Fruit fly (Drosophila melanogaster) whole organism, embryonic: ENCODE measurements around the gene H2.0.

Experiments used
- CG1024 ChIP-seq: fragments of 200-800 bp; sonication (Bioruptor generic); IDR thresholded peaks from 2 replicates; pipeline ENCODE4 v1.3.6; 2022; ENCODE audit warnings: missing biosample characterization, missing genetic modification characterization
- CG10321 ChIP-seq: fragments of 200-800 bp; sonication (Bioruptor generic); IDR thresholded peaks from 2 replicates; pipeline ENCODE4 v1.3.6; 2022; ENCODE audit warnings: missing biosample characterization, missing genetic modification characterization
- CG10979 ChIP-seq: fragments of 200-800 bp; sonication (Bioruptor generic); optimal IDR thresholded peaks from 2 replicates; lab custom pipeline; 2018; ENCODE audit warnings: missing biosample characterization, mild to moderate bottlenecking, missing genetic modification characterization, moderate library complexity
- CG12104 ChIP-seq: fragments of 200-800 bp; sonication (Bioruptor generic); optimal IDR thresholded peaks from 3 replicates; lab custom pipeline; 2016; ENCODE audit warnings: missing biosample characterization, missing genetic modification characterization
- CG13287 ChIP-seq: fragments of 200-800 bp; sonication (Bioruptor generic); IDR thresholded peaks from 2 replicates; pipeline ENCODE4 v1.3.6; 2022; ENCODE audit warnings: missing biosample characterization, missing genetic modification characterization; ENCODE audit not compliant: partially characterized antibody
- CG13775 ChIP-seq: fragments of 200-800 bp; sonication (Bioruptor generic); optimal IDR thresholded peaks from 3 replicates; lab custom pipeline; 2017; ENCODE audit warnings: missing biosample characterization, mild to moderate bottlenecking, missing genetic modification characterization
- CG13894 ChIP-seq: fragments of 200-800 bp; sonication (Bioruptor generic); optimal IDR thresholded peaks from 3 replicates; lab custom pipeline; 2018; ENCODE audit warnings: missing biosample characterization, mild to moderate bottlenecking, missing genetic modification characterization, moderate library complexity
- CG16863 ChIP-seq: fragments of 200-800 bp; sonication (Bioruptor generic); optimal IDR thresholded peaks from 3 replicates; lab custom pipeline; 2016; ENCODE audit warnings: missing biosample characterization, missing genetic modification characterization
- CG17829 ChIP-seq: fragments of 200-800 bp; optimal IDR thresholded peaks from 2 replicates; lab custom pipeline; 2019; ENCODE audit warnings: missing biosample characterization, mild to moderate bottlenecking, missing genetic modification characterization, moderate library complexity
- CG2120 ChIP-seq: fragments of 200-800 bp; sonication (Bioruptor generic); optimal IDR thresholded peaks from 3 replicates; lab custom pipeline; 2016; ENCODE audit warnings: missing biosample characterization, missing genetic modification characterization
- CG2199 ChIP-seq: fragments of 200-800 bp; sonication (Bioruptor generic); IDR thresholded peaks from 3 replicates; pipeline ENCODE4 v1.3.6; 2022; ENCODE audit warnings: missing biosample characterization, missing genetic modification characterization
- CG2875 ChIP-seq: fragments of 200-800 bp; sonication (Bioruptor generic); optimal IDR thresholded peaks from 2 replicates; lab custom pipeline; 2017; ENCODE audit warnings: missing biosample characterization, mild to moderate bottlenecking, missing genetic modification characterization, missing genetic modification reagents
- CG31224 ChIP-seq: fragments of 200-800 bp; sonication (Bioruptor generic); IDR thresholded peaks from 2 replicates; pipeline ENCODE4 v1.3.6; 2022; ENCODE audit warnings: missing biosample characterization, missing genetic modification characterization
- CG3281 ChIP-seq: fragments of 200-800 bp; sonication (Bioruptor generic); optimal IDR thresholded peaks from 3 replicates; lab custom pipeline; 2017; ENCODE audit warnings: missing biosample characterization, mild to moderate bottlenecking, missing genetic modification characterization
- CG33213 ChIP-seq: fragments of 200-800 bp; sonication (Bioruptor generic); optimal IDR thresholded peaks from 3 replicates; lab custom pipeline; 2016; ENCODE audit warnings: missing biosample characterization, missing genetic modification characterization
- CG43689 ChIP-seq: fragments of 200-800 bp; sonication (Bioruptor generic); IDR thresholded peaks from 2 replicates; pipeline ENCODE4 v1.3.6; 2022; ENCODE audit warnings: missing biosample characterization, missing genetic modification characterization
- CG4617 ChIP-seq: fragments of 200-800 bp; sonication (Bioruptor generic); optimal IDR thresholded peaks from 3 replicates; lab custom pipeline; 2016; ENCODE audit warnings: missing biosample characterization, missing genetic modification characterization, borderline replicate concordance
- CG5180 ChIP-seq: fragments of 200-800 bp; sonication (Bioruptor generic); optimal IDR thresholded peaks from 3 replicates; lab custom pipeline; 2017; ENCODE audit warnings: missing biosample characterization, missing genetic modification characterization, mild to moderate bottlenecking, moderate library complexity, missing genetic modification reagents
- CG6254 ChIP-seq: fragments of 200-800 bp; sonication (Bioruptor generic); optimal IDR thresholded peaks from 3 replicates; lab custom pipeline; 2017; ENCODE audit warnings: mild to moderate bottlenecking, missing biosample characterization, missing genetic modification reagents, missing genetic modification characterization
- CG6765 ChIP-seq: fragments of 200-800 bp; sonication (Bioruptor generic); optimal IDR thresholded peaks from 3 replicates; lab custom pipeline; 2017; ENCODE audit warnings: missing biosample characterization, mild to moderate bottlenecking, missing genetic modification characterization
- CG6854 ChIP-seq: fragments of 200-800 bp; sonication (Bioruptor generic); optimal IDR thresholded peaks from 3 replicates; lab custom pipeline; 2017; ENCODE audit warnings: missing biosample characterization, mild to moderate bottlenecking, missing genetic modification characterization
- CG7928 ChIP-seq: fragments of 200-800 bp; sonication (Bioruptor generic); optimal IDR thresholded peaks from 2 replicates; lab custom pipeline; 2017; ENCODE audit warnings: missing biosample characterization, mild to moderate bottlenecking, missing genetic modification characterization
- CG9215 ChIP-seq: fragments of 200-800 bp; sonication (Bioruptor generic); IDR thresholded peaks from 2 replicates; pipeline ENCODE4 v1.3.6; 2022; ENCODE audit warnings: missing biosample characterization, missing genetic modification characterization
- CG9727 ChIP-seq: fragments of 200-800 bp; sonication (Bioruptor generic); optimal IDR thresholded peaks from 3 replicates; lab custom pipeline; 2017; ENCODE audit warnings: missing biosample characterization, mild to moderate bottlenecking, missing genetic modification characterization
- CG9932 ChIP-seq: fragments of 200-800 bp; sonication (Bioruptor generic); IDR thresholded peaks from 2 replicates; pipeline ENCODE4 v1.3.6; 2022; ENCODE audit warnings: missing biosample characterization, missing genetic modification characterization
- Doc2 ChIP-seq: fragments of 200-800 bp; sonication (Bioruptor generic); IDR thresholded peaks from 2 replicates; pipeline ENCODE4 v1.3.6; 2022; ENCODE audit warnings: missing biosample characterization, missing genetic modification characterization
- Dp ChIP-seq: fragments of 200-800 bp; sonication (Bioruptor generic); optimal IDR thresholded peaks from 2 replicates; lab custom pipeline; 2018; ENCODE audit warnings: missing biosample characterization, mild to moderate bottlenecking, missing genetic modification characterization, moderate library complexity
- Elba2 ChIP-seq: fragments of 200-800 bp; sonication (Bioruptor generic); optimal IDR thresholded peaks from 3 replicates; lab custom pipeline; 2016; ENCODE audit warnings: missing biosample characterization, missing genetic modification characterization
- Ets97D ChIP-seq: fragments of 200-800 bp; sonication (Bioruptor generic); optimal IDR thresholded peaks from 3 replicates; lab custom pipeline; 2016; ENCODE audit warnings: missing biosample characterization, missing genetic modification characterization
- H2.0 ChIP-seq: fragments of 200-800 bp; sonication (Bioruptor generic); IDR thresholded peaks from 2 replicates; pipeline ENCODE4 v1.3.6; 2022; ENCODE audit warnings: missing biosample characterization, missing genetic modification characterization
- HmgD ChIP-seq: fragments of 200-800 bp; sonication (Bioruptor generic); optimal IDR thresholded peaks from 3 replicates; lab custom pipeline; 2016; ENCODE audit warnings: missing biosample characterization, missing genetic modification characterization
- Hr3 ChIP-seq: fragments of 200-800 bp; sonication (Bioruptor generic); optimal IDR thresholded peaks from 3 replicates; lab custom pipeline; 2016; ENCODE audit warnings: missing biosample characterization, missing genetic modification characterization
- Scr ChIP-seq: fragments of 200-800 bp; sonication (Bioruptor generic); IDR thresholded peaks from 2 replicates; pipeline ENCODE4 v1.3.6; 2022; ENCODE audit warnings: missing biosample characterization, missing genetic modification characterization; ENCODE audit not compliant: partially characterized antibody
- TFAM ChIP-seq: fragments of 200-800 bp; sonication (Bioruptor generic); optimal IDR thresholded peaks from 2 replicates; lab custom pipeline; 2017; ENCODE audit warnings: missing biosample characterization, missing genetic modification characterization, inconsistent platforms
- Xbp1 ChIP-seq: fragments of 200-800 bp; sonication (Bioruptor generic); optimal IDR thresholded peaks from 3 replicates; lab custom pipeline; 2016; ENCODE audit warnings: missing biosample characterization, mild to moderate bottlenecking, missing genetic modification characterization
- amos ChIP-seq: fragments of 200-800 bp; sonication (Bioruptor generic); IDR thresholded peaks from 2 replicates; pipeline ENCODE4 v1.3.6; 2022; ENCODE audit warnings: missing biosample characterization, missing genetic modification characterization; ENCODE audit not compliant: partially characterized antibody
- chinmo ChIP-seq: fragments of 200-800 bp; sonication (Bioruptor generic); IDR thresholded peaks from 4 replicates; pipeline ENCODE4 v1.3.6; 2022; ENCODE audit warnings: missing biosample characterization, missing genetic modification characterization; ENCODE audit not compliant: partially characterized antibody
- crp ChIP-seq, 2 experiments: fragments of 200-800 bp; sonication (Bioruptor generic); optimal IDR thresholded peaks; 2 replicates in 1 of 2; 3 replicates in 1 of 2; lab custom pipeline; 2017; ENCODE audit warnings: missing biosample characterization in 2 of 2, missing genetic modification characterization in 2 of 2, mild to moderate bottlenecking in 1 of 2, moderate library complexity in 1 of 2
- eyg ChIP-seq: fragments of 200-800 bp; sonication (Bioruptor generic); optimal IDR thresholded peaks from 3 replicates; lab custom pipeline; 2016; ENCODE audit warnings: missing biosample characterization, missing genetic modification characterization
- gcm ChIP-seq: fragments of 200-800 bp; sonication (Bioruptor generic); optimal IDR thresholded peaks from 2 replicates; lab custom pipeline; 2019; ENCODE audit warnings: missing biosample characterization, mild to moderate bottlenecking, missing genetic modification characterization, moderate library complexity
- gem ChIP-seq: fragments of 200-800 bp; sonication (Bioruptor generic); optimal IDR thresholded peaks from 2 replicates; lab custom pipeline; 2019; ENCODE audit warnings: missing biosample characterization, mild to moderate bottlenecking, missing genetic modification characterization, moderate library complexity
- gfzf ChIP-seq: fragments of 200-800 bp; sonication (Bioruptor generic); optimal IDR thresholded peaks from 2 replicates; lab custom pipeline; 2016; ENCODE audit warnings: missing biosample characterization, mild to moderate bottlenecking, missing genetic modification characterization, moderate library complexity
- nom ChIP-seq: fragments of 200-800 bp; sonication (Bioruptor generic); optimal IDR thresholded peaks from 2 replicates; lab custom pipeline; 2017; ENCODE audit warnings: missing biosample characterization, missing genetic modification characterization, mild to moderate bottlenecking, moderate library complexity, missing genetic modification reagents
- otp ChIP-seq: fragments of 200-800 bp; sonication (Bioruptor generic); IDR thresholded peaks from 3 replicates; pipeline ENCODE4, ENCODE4 v1.3.6; 2022; ENCODE audit warnings: missing biosample characterization, missing genetic modification characterization
- pho ChIP-seq: fragments of 200-800 bp; sonication (Bioruptor generic); optimal IDR thresholded peaks from 2 replicates; lab custom pipeline; 2016; ENCODE audit warnings: missing biosample characterization, missing genetic modification characterization
- pum ChIP-seq: fragments of 200-800 bp; sonication (Bioruptor generic); optimal IDR thresholded peaks from 2 replicates; lab custom pipeline; 2016; ENCODE audit warnings: missing biosample characterization, missing genetic modification characterization
- pzg ChIP-seq: fragments of 200-800 bp; sonication (Bioruptor generic); optimal IDR thresholded peaks from 3 replicates; lab custom pipeline; 2018; ENCODE audit warnings: missing biosample characterization, mild to moderate bottlenecking, missing genetic modification characterization, moderate library complexity
- rib ChIP-seq: fragments of 200-800 bp; sonication (Bioruptor generic); IDR thresholded peaks from 2 replicates; pipeline ENCODE4 v1.3.6; 2022; ENCODE audit warnings: missing biosample characterization, missing genetic modification characterization
- sc ChIP-seq, 3 experiments: fragments of >200 bp in 2 of 3; fragments of 200-800 bp in 1 of 3; sonication (Bioruptor generic) in 1 of 3; optimal IDR thresholded peaks; 2 replicates in 2 of 3; 3 replicates in 1 of 3; lab custom pipeline; 2017; ENCODE audit warnings: mild to moderate bottlenecking in 1 of 3, missing biosample characterization in 1 of 3, missing genetic modification characterization in 1 of 3, missing genetic modification reagents in 1 of 3
- ttk ChIP-seq: fragments of 200-800 bp; sonication (Bioruptor generic); IDR thresholded peaks from 2 replicates; pipeline ENCODE4 v2.1.2; 2022; ENCODE audit warnings: missing biosample characterization, missing genetic modification characterization

H2.0 gene

DNA sequence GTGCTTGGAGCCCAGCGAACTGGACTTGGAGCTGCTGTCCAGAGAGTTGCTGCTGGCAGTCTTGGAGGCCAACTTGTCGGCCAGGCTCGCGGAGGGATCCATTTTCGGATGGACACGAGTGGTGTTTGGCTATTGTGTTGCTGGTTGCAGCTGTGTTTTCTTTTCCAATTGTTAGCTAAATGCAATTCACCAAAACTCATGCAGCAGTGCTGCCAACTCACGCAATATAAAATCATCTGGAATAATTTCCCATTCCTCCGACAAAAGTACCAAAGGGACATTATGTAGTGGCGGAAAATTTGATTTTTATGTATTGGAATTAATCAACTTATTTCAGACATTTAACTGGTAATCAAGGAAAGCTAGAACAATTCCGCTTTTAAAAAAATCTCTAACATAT, 17.5 kb upstream of the H2.0 start, which contains the start of gene mtm (continued):
- no peak for TF ChIP-seq CG43689 (GFP tag; lab: Robert Waterston, UW)
- TF ChIP-seq nom (GFP tag; lab: Kevin White, UChicago), result no peak
- no peak for TF ChIP-seq CG31224 (GFP tag; lab: Robert Waterston, UW)
- no peak for TF ChIP-seq CG10979 (tag; lab: Kevin White, UChicago)
- no peak for TF ChIP-seq CG3281 (GFP tag; lab: Kevin White, UChicago)
- no peak for TF ChIP-seq CG5180 (GFP tag; lab: Kevin White, UChicago)
- no peak for TF ChIP-seq CG33213
- no peak for TF ChIP-seq CG12104 (GFP tag; lab: Kevin White, UChicago)
- no peak for TF ChIP-seq CG6765 (GFP tag; lab: Kevin White, UChicago)
- no peak for TF ChIP-seq CG2875 (GFP tag; lab: Kevin White, UChicago)
- TF ChIP-seq chinmo (GFP tag; lab: Robert Waterston, UW), result 0 out of 4 replicates have a peak, but pooled peaks have one; percentile 41
- peak; percentile 43 for TF ChIP-seq Ets97D
- TF ChIP-seq TFAM (GFP tag; lab: Kevin White, UChicago), result no peak
- no peak for TF ChIP-seq H2.0 (GFP tag; lab: Robert Waterston, UW)
- peak; percentile 8 for TF ChIP-seq gfzf (GFP tag; lab: Kevin White, UChicago)
- no peak for TF ChIP-seq CG9215 (GFP tag; lab: Robert Waterston, UW)
- TF ChIP-seq CG1024 (GFP tag; lab: Robert Waterston, UW), result no peak
- no peak for TF ChIP-seq pho
- no peak for TF ChIP-seq gem (tag; lab: Kevin White, UChicago)
- peak; percentile 18; the same call in 1 of the 2 replicates for TF ChIP-seq amos (GFP tag; lab: Robert Waterston, UW)
- peak; percentile 87 for TF ChIP-seq Dp (GFP tag; lab: Kevin White, UChicago)
- peak; percentile 67 for TF ChIP-seq CG4617
- TF ChIP-seq CG17829 (tag; lab: Kevin White, UChicago), result no peak
- no peak for TF ChIP-seq pum (GFP tag; lab: Kevin White, UChicago)
- no peak for TF ChIP-seq HmgD (GFP tag; lab: Kevin White, UChicago)
- no peak; the same call in 1 of the 2 replicates for TF ChIP-seq CG13287 (GFP tag; lab: Robert Waterston, UW)
- no peak for TF ChIP-seq ttk
- TF ChIP-seq Scr (GFP tag; lab: Robert Waterston, UW), result no peak
- no peak for TF ChIP-seq CG10321 (GFP tag; lab: Robert Waterston, UW)
- TF ChIP-seq CG7928 (GFP tag; lab: Kevin White, UChicago), result no peak
- no peak for TF ChIP-seq CG2120
- TF ChIP-seq Doc2 (GFP tag; lab: Robert Waterston, UW), result no peak
- no peak for TF ChIP-seq gcm (GFP tag; lab: Kevin White, UChicago)
- TF ChIP-seq Xbp1, result no peak
- TF ChIP-seq eyg (GFP tag; lab: Kevin White, UChicago), result no peak
- TF ChIP-seq CG16863 (GFP tag; lab: Kevin White, UChicago), result no peak
- no peak for TF ChIP-seq rib (GFP tag; lab: Robert Waterston, UW)
- no peak for TF ChIP-seq CG13775 (GFP tag; lab: Kevin White, UChicago)
- no peak for TF ChIP-seq sc (optimal IDR thresholded peaks at IDR 0.05; lab: Kevin White, UChicago)
- TF ChIP-seq sc (GFP tag; optimal IDR thresholded peaks at IDR 0.05; lab: Kevin White, UChicago), result no peak
- no peak for TF ChIP-seq CG6854 (GFP tag; lab: Kevin White, UChicago)
- TF ChIP-seq crp (GFP tag; optimal IDR thresholded peaks at IDR 0.05; lab: Kevin White, UChicago), result peak; percentile 40 to 91
- TF ChIP-seq pzg (GFP tag; lab: Kevin White, UChicago), result peak; percentile 53
- TF ChIP-seq Elba2 (GFP tag; lab: Kevin White, UChicago), result peak; percentile 45
- TF ChIP-seq CG6254, result no peak
- no peak for TF ChIP-seq CG9932 (GFP tag; lab: Robert Waterston, UW)
- no peak for TF ChIP-seq CG9727 (GFP tag; lab: Kevin White, UChicago)
- TF ChIP-seq CG13894, result no peak
- no peak for TF ChIP-seq CG2199
- no peak for TF ChIP-seq otp (GFP tag; lab: Robert Waterston, UW)
- no peak for TF ChIP-seq Hr3 (GFP tag; lab: Kevin White, UChicago)
